Worm (Caenorhabditis elegans) whole organism, mixed stage, embryonic: ENCODE results near the gene sec-16A.1.

Source experiments
- nhr-237 ChIP-seq: fragments of 150-350 bp; optimal IDR thresholded peaks from 2 replicates; lab custom pipeline; 2014; ENCODE audit warnings: missing biosample characterization, missing genetic modification characterization
- unc-62 ChIP-seq: fragments of 150-350 bp; optimal IDR thresholded peaks from 2 replicates; lab custom pipeline; 2014; ENCODE audit warnings: missing biosample characterization, missing genetic modification reagents, missing genetic modification characterization

- TF ChIP-seq unc-62 (GFP tag; lab: Kevin White, UChicago) (no peak), nhr-237 (tag; lab: Kevin White, UChicago) (no peak)
Observed at ce11 chrIII:9105653-9106052, 20.0 kb upstream of the sec-16A.1 start.
